Fruit fly (Drosophila melanogaster): Measurements from ENCODE around the gene CG18048.

DNA sequence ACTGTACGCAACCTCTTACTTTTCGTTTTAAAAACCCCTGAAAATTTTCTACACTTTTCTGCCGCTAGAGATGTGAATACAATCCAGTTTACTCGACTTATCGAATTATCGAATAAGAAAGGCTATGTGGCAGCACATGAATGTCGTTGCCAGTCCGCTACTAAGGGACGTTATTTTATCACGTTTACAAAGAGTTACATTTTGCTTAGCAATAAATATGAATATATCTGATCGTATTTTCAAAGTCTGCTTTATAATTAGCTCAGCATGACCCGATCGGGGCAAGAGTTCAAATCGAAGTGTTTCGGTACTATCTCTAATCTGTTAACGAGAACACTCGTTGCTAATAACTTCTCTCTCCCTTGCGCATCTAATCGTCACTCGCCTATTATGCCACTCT, 22.2 kb downstream of the CG18048 start, which contains the start of gene CG42724:
- TF ChIP-seq pad (GFP tag; optimal IDR thresholded peaks at IDR 0.05) = no peak
- TF ChIP-seq Mnt (GFP tag; optimal IDR thresholded peaks at IDR 0.05) = peak; percentile 10
- TF ChIP-seq Hr96 (GFP tag; optimal IDR thresholded peaks at IDR 0.05) = no peak
- no peak for TF ChIP-seq CG5204 (GFP tag; optimal IDR thresholded peaks at IDR 0.05)
- TF ChIP-seq CG7101 (tag; optimal IDR thresholded peaks at IDR 0.05) = no peak
